Worm (Caenorhabditis elegans) whole organism, L3 larva: Measurements from ENCODE around the gene ins-14.

Experiments
- R02D3.7 ChIP-seq: fragments of 150-350 bp; optimal IDR thresholded peaks from 2 replicates; lab custom pipeline; 2014; ENCODE audit warnings: missing biosample characterization, missing genetic modification characterization
- ZK546.5 ChIP-seq: sonication (generic microtip); optimal IDR thresholded peaks from 2 replicates; lab custom pipeline; 2017; ENCODE audit warnings: missing biosample characterization, missing genetic modification characterization
- aly-2 ChIP-seq: fragments of 150-350 bp; optimal IDR thresholded peaks from 2 replicates; lab custom pipeline; 2014; ENCODE audit warnings: missing biosample characterization, missing genetic modification characterization
- ama-1 ChIP-seq: fragments of 150-350 bp; optimal IDR thresholded peaks from 2 replicates; lab custom pipeline; 2018
- ceh-16 ChIP-seq: sonication (generic microtip); optimal IDR thresholded peaks from 2 replicates; lab custom pipeline; 2017; ENCODE audit warnings: missing biosample characterization, missing genetic modification characterization
- ceh-28 ChIP-seq: fragments of 150-350 bp; optimal IDR thresholded peaks from 2 replicates; lab custom pipeline; 2014; ENCODE audit warnings: missing biosample characterization, missing genetic modification reagents, missing genetic modification characterization
- ceh-82 ChIP-seq: fragments of 150-350 bp; optimal IDR thresholded peaks from 2 replicates; lab custom pipeline; 2014; ENCODE audit warnings: missing biosample characterization, missing genetic modification characterization
- ceh-9 ChIP-seq: sonication (generic microtip); optimal IDR thresholded peaks from 2 replicates; lab custom pipeline; 2018; ENCODE audit warnings: missing biosample characterization, missing genetic modification characterization
- daf-12 ChIP-seq: fragments of 150-350 bp; optimal IDR thresholded peaks from 2 replicates; lab custom pipeline; 2014; ENCODE audit warnings: missing biosample characterization, missing genetic modification reagents, missing genetic modification characterization
- egl-27 ChIP-seq: sonication (generic microtip); optimal IDR thresholded peaks from 4 replicates; lab custom pipeline; 2017; ENCODE audit warnings: missing biosample characterization, missing genetic modification reagents, missing genetic modification characterization
- egl-5 ChIP-seq: fragments of 150-350 bp; optimal IDR thresholded peaks from 2 replicates; lab custom pipeline; 2017; ENCODE audit warnings: missing biosample characterization, missing genetic modification reagents, missing genetic modification characterization, inconsistent platforms
- elt-1 ChIP-seq: fragments of 150-350 bp; optimal IDR thresholded peaks from 2 replicates; lab custom pipeline; 2014; ENCODE audit warnings: missing biosample characterization, missing genetic modification characterization
- elt-2 ChIP-seq: sonication (generic microtip); optimal IDR thresholded peaks from 2 replicates; lab custom pipeline; 2016; ENCODE audit warnings: missing genetic modification reagents, mild to moderate bottlenecking, missing genetic modification characterization, missing compliant biosample characterization
- elt-3 ChIP-seq, 3 experiments: fragments of 150-350 bp in 1 of 3; sonication (generic microtip) in 2 of 3; optimal IDR thresholded peaks; 2 replicates in 2 of 3; 4 replicates in 1 of 3; lab custom pipeline; 2014 to 2017; ENCODE audit warnings: missing biosample characterization in 3 of 3, missing genetic modification characterization in 3 of 3
- eor-1 ChIP-seq, 2 experiments: fragments of 150-350 bp; optimal IDR thresholded peaks; 2 replicates each; lab custom pipeline; 2014 to 2018; ENCODE audit warnings: missing biosample characterization in 2 of 2, missing genetic modification characterization in 2 of 2
- fkh-10 ChIP-seq: sonication (generic microtip); optimal IDR thresholded peaks from 2 replicates; lab custom pipeline; 2017; ENCODE audit warnings: missing biosample characterization, missing genetic modification reagents, missing genetic modification characterization
- fkh-2 ChIP-seq: fragments of 150-350 bp; optimal IDR thresholded peaks from 2 replicates; lab custom pipeline; 2014; ENCODE audit warnings: missing biosample characterization, missing genetic modification reagents, missing genetic modification characterization
- fos-1 ChIP-seq: fragments of 150-350 bp; optimal IDR thresholded peaks from 2 replicates; lab custom pipeline; 2014; ENCODE audit warnings: missing biosample characterization, missing genetic modification characterization
- hmg-11 ChIP-seq: sonication (generic microtip); optimal IDR thresholded peaks from 2 replicates; lab custom pipeline; 2016; ENCODE audit warnings: missing genetic modification characterization, missing compliant biosample characterization
- jun-1 ChIP-seq: fragments of 150-350 bp; optimal IDR thresholded peaks from 2 replicates; lab custom pipeline; 2014; ENCODE audit warnings: missing biosample characterization, missing genetic modification reagents, missing genetic modification characterization
- lin-15B ChIP-seq: fragments of 150-350 bp; optimal IDR thresholded peaks from 2 replicates; lab custom pipeline; 2014; ENCODE audit warnings: missing biosample characterization, missing genetic modification characterization
- lin-39 ChIP-seq: fragments of 150-350 bp; optimal IDR thresholded peaks from 2 replicates; lab custom pipeline; 2018; ENCODE audit warnings: missing biosample characterization, missing genetic modification reagents, missing genetic modification characterization
- lsy-12 ChIP-seq: sonication (generic microtip); optimal IDR thresholded peaks from 2 replicates; lab custom pipeline; 2016; ENCODE audit warnings: mild to moderate bottlenecking, missing genetic modification characterization, missing compliant biosample characterization
- mdl-1 ChIP-seq: fragments of 150-350 bp; optimal IDR thresholded peaks from 2 replicates; lab custom pipeline; 2014; ENCODE audit warnings: missing biosample characterization, missing genetic modification characterization
- mml-1 ChIP-seq: fragments of 150-350 bp; sonication (generic microtip); optimal IDR thresholded peaks from 3 replicates; lab custom pipeline; 2014; ENCODE audit warnings: missing biosample characterization, missing genetic modification characterization
- nfya-1 ChIP-seq: sonication (generic microtip); optimal IDR thresholded peaks from 2 replicates; lab custom pipeline; 2017; ENCODE audit warnings: missing genetic modification characterization, mild to moderate bottlenecking, missing compliant biosample characterization, antibody characterized with exemption, moderate library complexity; ENCODE audit not compliant: insufficient read depth
- nhr-11 ChIP-seq: fragments of 150-350 bp; optimal IDR thresholded peaks from 2 replicates; lab custom pipeline; 2014; ENCODE audit warnings: missing biosample characterization, missing genetic modification characterization
- nhr-12 ChIP-seq: fragments of 150-350 bp; optimal IDR thresholded peaks from 2 replicates; lab custom pipeline; 2014; ENCODE audit warnings: missing biosample characterization, missing genetic modification characterization
- nhr-23 ChIP-seq: fragments of 150-350 bp; optimal IDR thresholded peaks from 2 replicates; lab custom pipeline; 2014; ENCODE audit warnings: missing biosample characterization, missing genetic modification reagents, missing genetic modification characterization
- nhr-237 ChIP-seq: fragments of 150-350 bp; optimal IDR thresholded peaks from 2 replicates; lab custom pipeline; 2014; ENCODE audit warnings: missing biosample characterization, missing genetic modification characterization
- nhr-25 ChIP-seq: sonication (generic microtip); optimal IDR thresholded peaks from 2 replicates; lab custom pipeline; 2017; ENCODE audit warnings: missing biosample characterization, missing genetic modification characterization
- nhr-28 ChIP-seq: fragments of 150-350 bp; optimal IDR thresholded peaks from 2 replicates; lab custom pipeline; 2014; ENCODE audit warnings: missing biosample characterization, missing genetic modification characterization
- nhr-43 ChIP-seq: sonication (generic microtip); optimal IDR thresholded peaks from 2 replicates; lab custom pipeline; 2016; ENCODE audit warnings: mild to moderate bottlenecking, missing genetic modification characterization, missing compliant biosample characterization; ENCODE audit not compliant: poor library complexity, severe bottlenecking
- nhr-67 ChIP-seq: fragments of 150-350 bp; optimal IDR thresholded peaks from 2 replicates; lab custom pipeline; 2014; ENCODE audit warnings: missing biosample characterization, missing genetic modification characterization
- nhr-76 ChIP-seq: fragments of 150-350 bp; sonication (generic microtip); optimal IDR thresholded peaks from 5 replicates; lab custom pipeline; 2014; ENCODE audit warnings: missing biosample characterization, missing genetic modification characterization
- nhr-77 ChIP-seq: fragments of 150-350 bp; optimal IDR thresholded peaks from 2 replicates; lab custom pipeline; 2014; ENCODE audit warnings: missing biosample characterization, missing genetic modification characterization
- pha-4 ChIP-seq: fragments of 150-350 bp; optimal IDR thresholded peaks from 2 replicates; lab custom pipeline; 2014; ENCODE audit warnings: missing biosample characterization, missing genetic modification reagents, missing genetic modification characterization
- pqm-1 ChIP-seq: fragments of 150-350 bp; optimal IDR thresholded peaks from 2 replicates; lab custom pipeline; 2017; ENCODE audit warnings: missing biosample characterization, missing genetic modification characterization, inconsistent platforms
- sea-2 ChIP-seq: fragments of 150-350 bp; sonication (generic microtip); optimal IDR thresholded peaks from 4 replicates; lab custom pipeline; 2014; ENCODE audit warnings: missing biosample characterization, missing genetic modification reagents, missing genetic modification characterization
- skn-1 ChIP-seq: fragments of 150-350 bp; optimal IDR thresholded peaks from 2 replicates; lab custom pipeline; 2014; ENCODE audit warnings: missing biosample characterization, missing genetic modification characterization
- snpc-4 ChIP-seq: fragments of 150-350 bp; optimal IDR thresholded peaks from 2 replicates; lab custom pipeline; 2014; ENCODE audit warnings: missing biosample characterization, missing genetic modification characterization
- tbx-2 ChIP-seq: sonication (generic microtip); optimal IDR thresholded peaks from 2 replicates; lab custom pipeline; 2016; ENCODE audit warnings: mild to moderate bottlenecking, missing genetic modification characterization, missing compliant biosample characterization
- unc-39 ChIP-seq: sonication (generic microtip); optimal IDR thresholded peaks from 4 replicates; lab custom pipeline; 2017; ENCODE audit warnings: missing biosample characterization, missing genetic modification characterization
- unc-62 ChIP-seq: fragments of 150-350 bp; sonication (generic microtip); optimal IDR thresholded peaks from 4 replicates; lab custom pipeline; 2014; ENCODE audit warnings: missing biosample characterization, missing genetic modification reagents, missing genetic modification characterization
- zag-1 ChIP-seq: fragments of 150-350 bp; optimal IDR thresholded peaks from 2 replicates; lab custom pipeline; 2014; ENCODE audit warnings: missing biosample characterization, missing genetic modification characterization
- ztf-11 ChIP-seq: fragments of 150-350 bp; optimal IDR thresholded peaks from 2 replicates; lab custom pipeline; 2014; ENCODE audit warnings: missing biosample characterization, missing genetic modification characterization
- ztf-4 ChIP-seq: fragments of 150-350 bp; optimal IDR thresholded peaks from 2 replicates; lab custom pipeline; 2014; ENCODE audit warnings: missing biosample characterization, missing genetic modification characterization

The ins-14 gene

DNA sequence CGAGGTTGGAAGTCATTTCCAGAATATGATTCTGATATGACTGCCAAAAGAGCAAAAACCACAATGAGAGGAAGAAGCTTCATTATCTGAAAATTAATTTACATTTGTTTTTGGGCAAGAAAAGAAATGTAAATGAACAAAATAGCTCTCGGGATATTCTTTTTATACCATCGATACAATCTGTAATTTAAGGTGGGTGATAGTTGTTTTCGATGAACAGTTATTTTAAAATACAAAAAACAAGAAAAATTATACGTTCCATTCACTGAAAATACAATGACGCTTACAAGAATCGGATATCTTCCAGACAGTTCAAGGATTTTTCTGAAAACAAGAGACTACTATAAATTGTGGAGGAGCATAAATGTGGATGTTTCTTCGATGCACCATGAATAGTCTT, 966 bp downstream of the ins-14 start, which contains the start of gene ins-15:
TSS of gene ins-15 (minus strand) at position 101 of the 400 bp plus-strand sequence.
- TF ChIP-seq elt-3 (tag; optimal IDR thresholded peaks at IDR 0.05; lab: Kevin White, UChicago) (no peak), lsy-12 (tag; lab: Kevin White, UChicago) (no peak), fos-1 (tag; lab: Kevin White, UChicago) (no peak), ama-1 (lab: Kevin White, UChicago) (no peak), snpc-4 (no peak), hmg-11 (tag; lab: Kevin White, UChicago) (no peak), daf-12 (tag; lab: Kevin White, UChicago) (no peak), ceh-9 (tag; lab: Kevin White, UChicago) (no peak), nhr-23 (tag; lab: Kevin White, UChicago) (no peak)

DNA sequence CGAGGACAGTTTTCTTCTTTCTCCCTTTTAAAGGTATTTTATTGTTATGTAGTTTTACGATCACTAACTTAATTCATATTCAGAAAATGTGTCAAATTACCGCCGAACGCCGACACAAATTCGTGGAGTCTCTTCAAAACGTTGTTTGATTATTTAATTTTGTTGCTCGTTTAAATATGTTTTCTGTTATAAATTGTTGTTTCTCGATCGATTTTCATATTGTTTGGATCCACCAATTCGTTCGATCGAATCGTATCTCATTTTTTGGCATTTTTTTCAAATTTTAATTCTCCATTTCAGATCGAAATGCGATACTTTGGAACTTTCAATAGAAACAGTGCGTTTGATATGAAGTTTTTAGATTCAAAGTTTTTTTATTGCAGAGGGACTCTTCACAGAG, 3.0 kb downstream of the ins-14 start, which contains the start of gene F41G3.6:
TSS of gene F41G3.6 (plus strand) at position 301 of the 400 bp plus-strand sequence.
- TF ChIP-seq ama-1 (lab: Kevin White, UChicago) (no peak), zag-1 (tag; lab: Kevin White, UChicago) (no peak), nhr-25 (no peak), hmg-11 (tag; lab: Kevin White, UChicago) (no peak), nhr-28 (tag; lab: Kevin White, UChicago) (no peak), egl-27 (no peak), ztf-11 (tag; lab: Kevin White, UChicago) (no peak), skn-1 (no peak), nhr-23 (tag; lab: Kevin White, UChicago) (no peak), R02D3.7 (no peak), nhr-67 (tag; lab: Kevin White, UChicago) (no peak), fkh-2 (tag; lab: Kevin White, UChicago) (no peak), nhr-237 (no peak)

DNA sequence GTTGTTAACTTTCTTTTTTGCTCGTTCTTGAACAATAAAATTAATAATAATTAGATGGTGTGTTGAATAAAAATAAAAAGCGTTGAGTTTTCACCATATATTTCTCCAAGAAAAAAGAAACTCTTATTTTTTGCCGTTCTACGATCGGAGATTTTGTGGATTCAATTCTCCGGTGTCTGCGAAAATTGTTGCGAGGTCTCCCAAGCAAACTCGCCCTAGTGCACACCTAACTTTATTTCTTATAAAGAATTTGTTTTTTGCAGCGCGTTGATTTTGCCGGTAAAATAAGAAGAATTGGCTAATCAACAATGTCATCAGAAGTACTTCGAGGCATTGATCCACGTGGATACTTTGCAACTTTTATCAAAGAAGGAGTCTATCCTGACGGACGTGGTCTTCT, 4.2 kb downstream of the ins-14 start, which contains the start of gene exos-8:
TSS of gene exos-8 (plus strand) at position 264 of the 400 bp plus-strand sequence.
- TF ChIP-seq nhr-77, result no peak
- no peak for TF ChIP-seq ceh-9 (tag; lab: Kevin White, UChicago)
- TF ChIP-seq jun-1 (tag; lab: Kevin White, UChicago), result no peak
- TF ChIP-seq mdl-1 (tag; lab: Kevin White, UChicago), result no peak
- no peak for TF ChIP-seq mml-1 (tag; lab: Kevin White, UChicago)
- TF ChIP-seq nhr-43 (tag; lab: Kevin White, UChicago), result peak; percentile 54
- TF ChIP-seq lin-39 (tag; lab: Kevin White, UChicago), result no peak
- TF ChIP-seq R02D3.7, result peak; percentile 12
- no peak for TF ChIP-seq nhr-237
- TF ChIP-seq aly-2 (tag; lab: Kevin White, UChicago), result no peak
- peak; percentile 40 for TF ChIP-seq nhr-25
- no peak for TF ChIP-seq fkh-10 (GFP tag; lab: Kevin White, UChicago)
- TF ChIP-seq ztf-11 (tag; lab: Kevin White, UChicago), result no peak
- TF ChIP-seq daf-12 (tag; lab: Kevin White, UChicago), result no peak
- no peak for TF ChIP-seq ceh-82 (tag; lab: Kevin White, UChicago)
- TF ChIP-seq unc-39 (tag; lab: Kevin White, UChicago), result no peak
- no peak for TF ChIP-seq sea-2 (GFP tag; lab: Kevin White, UChicago)
- TF ChIP-seq skn-1, result no peak
- no peak for TF ChIP-seq zag-1 (tag; lab: Kevin White, UChicago)
- TF ChIP-seq ceh-28 (tag; lab: Kevin White, UChicago), result no peak
- no peak for TF ChIP-seq fos-1 (tag; lab: Kevin White, UChicago)
- peak; percentile 65 for TF ChIP-seq nfya-1
- TF ChIP-seq pha-4 (tag; lab: Kevin White, UChicago), result peak; percentile 80
- no peak for TF ChIP-seq lsy-12 (tag; lab: Kevin White, UChicago)
- no peak for TF ChIP-seq nhr-67 (tag; lab: Kevin White, UChicago)
- peak; percentile 83 for TF ChIP-seq lin-15B
- no peak for TF ChIP-seq elt-3 (tag; optimal IDR thresholded peaks at IDR 0.05; lab: Kevin White, UChicago)
- peak; percentile 49 for TF ChIP-seq pqm-1 (tag; lab: Kevin White, UChicago)
- no peak for TF ChIP-seq elt-1 (tag; lab: Kevin White, UChicago)
- no peak for TF ChIP-seq nhr-28 (tag; lab: Kevin White, UChicago)
- TF ChIP-seq ama-1 (lab: Kevin White, UChicago), result no peak
- TF ChIP-seq tbx-2 (tag; lab: Kevin White, UChicago), result no peak
- no peak for TF ChIP-seq ceh-16 (tag; lab: Kevin White, UChicago)
- TF ChIP-seq elt-2 (tag; lab: Kevin White, UChicago), result peak; percentile 37
- TF ChIP-seq eor-1 (tag; optimal IDR thresholded peaks at IDR 0.05; lab: Kevin White, UChicago), result no peak
- TF ChIP-seq nhr-11, result no peak
- TF ChIP-seq hmg-11 (tag; lab: Kevin White, UChicago), result no peak
- no peak for TF ChIP-seq ztf-4 (tag; lab: Kevin White, UChicago)
- TF ChIP-seq egl-5 (tag; lab: Kevin White, UChicago), result peak; percentile 61
- no peak for TF ChIP-seq nhr-76
- TF ChIP-seq egl-27, result no peak
- no peak for TF ChIP-seq fkh-2 (tag; lab: Kevin White, UChicago)
- no peak for TF ChIP-seq snpc-4
- no peak for TF ChIP-seq ZK546.5 (tag; lab: Kevin White, UChicago)
- peak; percentile 50 for TF ChIP-seq nhr-23 (tag; lab: Kevin White, UChicago)
- no peak for TF ChIP-seq nhr-12
- no peak for TF ChIP-seq unc-62 (GFP tag; lab: Kevin White, UChicago)
